Worm (Caenorhabditis elegans) whole organism, early embryonic: ENCODE data around the gene smim-14.

Experiments
- F13C5.2 ChIP-seq: sonication (generic microtip); optimal IDR thresholded peaks from 2 replicates; lab custom pipeline; 2017; ENCODE audit warnings: mild to moderate bottlenecking, missing genetic modification characterization, inconsistent platforms, missing compliant biosample characterization
- ama-1 ChIP-seq: fragments of 150-350 bp; optimal IDR thresholded peaks from 2 replicates; lab custom pipeline; 2014
- ceh-13 ChIP-seq: fragments of 200-800 bp; sonication (Bioruptor generic); optimal IDR thresholded peaks from 2 replicates; lab custom pipeline; 2018; ENCODE audit warnings: mild to moderate bottlenecking, missing genetic modification characterization, missing compliant biosample characterization
- ets-7 ChIP-seq: sonication (generic microtip); optimal IDR thresholded peaks from 2 replicates; lab custom pipeline; 2016; ENCODE audit warnings: missing genotype, missing genetic modification characterization, missing compliant biosample characterization

- TF ChIP-seq ceh-13 (GFP tag; lab: Kevin White, UChicago) (no peak), ama-1 (lab: Kevin White, UChicago) (no peak), F13C5.2 (tag; lab: Kevin White, UChicago) (no peak), ets-7 (tag; lab: Kevin White, UChicago) (no peak)
Observed at ce11 chrIII:3480236-3480635, 10.7 kb upstream of the smim-14 start.
